Fruit fly (Drosophila melanogaster) Kc167 (cell line): Measurements from ENCODE around the gene CG5382.

Experiments used
- Sin3A ChIP-seq: fragments of >200 bp; optimal IDR thresholded peaks from 2 replicates; lab custom pipeline; 2018; ENCODE audit warnings: missing external identifiers
- h ChIP-seq: fragments of >200 bp; optimal IDR thresholded peaks from 3 replicates; lab custom pipeline; 2018; ENCODE audit warnings: missing external identifiers
- insv ChIP-seq: fragments of >200 bp; optimal IDR thresholded peaks from 3 replicates; lab custom pipeline; 2018; ENCODE audit warnings: missing external identifiers
- psq ChIP-seq: fragments of >200 bp; optimal IDR thresholded peaks from 2 replicates; lab custom pipeline; 2017; ENCODE audit warnings: missing external identifiers
- ttk ChIP-seq: sonication (Bioruptor generic); optimal IDR thresholded peaks from 2 replicates; lab custom pipeline; 2017; ENCODE audit warnings: missing external identifiers

DNA sequence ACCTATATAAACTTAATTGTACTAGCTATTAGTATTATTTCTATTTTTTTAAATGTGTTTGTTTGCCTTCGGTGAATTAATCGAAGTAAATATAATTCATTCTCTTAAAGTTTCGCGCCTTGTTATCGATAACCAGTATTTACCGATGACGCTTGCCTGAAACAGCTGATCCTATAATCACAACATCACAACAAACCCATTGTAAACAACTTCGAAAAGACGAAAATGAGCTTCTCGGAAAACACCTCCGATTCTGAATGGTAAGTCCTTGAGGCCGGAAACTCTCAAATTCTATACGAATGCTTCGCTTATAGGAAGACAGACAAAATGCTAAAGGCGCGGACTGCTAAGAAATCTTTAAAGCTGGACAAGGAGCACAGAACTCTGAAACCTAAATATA, 14.2 kb upstream of the CG5382 start, which contains the start of gene CG34149:
- TF ChIP-seq psq: no peak
- TF ChIP-seq insv: no peak
- no peak for TF ChIP-seq Sin3A (lab: Kevin White, UChicago)
- no peak for TF ChIP-seq ttk
- no peak for TF ChIP-seq h
